Worm (Caenorhabditis elegans) whole organism, mixed stage, embryonic: ENCODE results near the gene clec-189.

Source experiments
- ceh-39 ChIP-seq: fragments of 150-350 bp; optimal IDR thresholded peaks from 2 replicates; lab custom pipeline; 2014; ENCODE audit warnings: missing biosample characterization, missing genetic modification characterization
- lin-13 ChIP-seq: fragments of 150-350 bp; optimal IDR thresholded peaks from 2 replicates; lab custom pipeline; 2014; ENCODE audit warnings: missing biosample characterization, missing genetic modification characterization
- nhr-12 ChIP-seq: fragments of 150-350 bp; optimal IDR thresholded peaks from 2 replicates; lab custom pipeline; 2014; ENCODE audit warnings: missing biosample characterization, missing genetic modification characterization
- nhr-2 ChIP-seq: fragments of 150-350 bp; optimal IDR thresholded peaks from 2 replicates; lab custom pipeline; 2014; ENCODE audit warnings: missing biosample characterization, missing genetic modification characterization
- nhr-237 ChIP-seq: fragments of 150-350 bp; optimal IDR thresholded peaks from 2 replicates; lab custom pipeline; 2014; ENCODE audit warnings: missing biosample characterization, missing genetic modification characterization
- pha-4 ChIP-seq: fragments of 150-350 bp; optimal IDR thresholded peaks from 2 replicates; lab custom pipeline; 2018; ENCODE audit warnings: missing biosample characterization, missing genetic modification reagents, missing genetic modification characterization
- snpc-4 ChIP-seq: fragments of 150-350 bp; optimal IDR thresholded peaks from 2 replicates; lab custom pipeline; 2014; ENCODE audit warnings: missing biosample characterization, missing genetic modification characterization
- unc-62 ChIP-seq: fragments of 150-350 bp; optimal IDR thresholded peaks from 2 replicates; lab custom pipeline; 2014; ENCODE audit warnings: missing biosample characterization, missing genetic modification reagents, missing genetic modification characterization
- ztf-11 ChIP-seq: fragments of 150-350 bp; optimal IDR thresholded peaks from 2 replicates; lab custom pipeline; 2014; ENCODE audit warnings: missing biosample characterization, missing genetic modification characterization

DNA sequence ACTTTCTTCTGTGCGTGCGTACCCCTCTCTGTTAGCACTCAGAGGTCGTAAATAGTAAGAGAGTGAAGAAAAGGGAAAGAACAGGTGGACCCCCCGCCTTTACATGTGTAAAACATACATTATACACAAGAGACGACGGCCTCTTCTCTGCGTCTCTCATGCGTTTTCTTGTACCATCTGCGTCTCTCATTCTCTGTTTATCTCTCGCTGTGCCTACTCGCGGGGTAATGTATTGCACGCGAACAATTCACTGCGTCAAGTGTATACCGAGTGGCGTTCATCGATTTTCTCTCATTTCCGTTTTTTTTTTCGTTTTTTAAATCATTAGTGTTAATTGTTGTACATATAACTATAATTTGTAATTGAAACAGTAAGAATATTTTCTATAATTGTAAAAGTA, 13.4 kb upstream of the clec-189 start:
- TF ChIP-seq nhr-12 (tag; lab: Kevin White, UChicago) (no peak), nhr-237 (tag; lab: Kevin White, UChicago) (no peak), ztf-11 (tag; lab: Kevin White, UChicago) (no peak), ceh-39 (tag; lab: Kevin White, UChicago) (no peak), nhr-2 (tag; lab: Kevin White, UChicago) (no peak), unc-62 (GFP tag; lab: Kevin White, UChicago) (no peak), snpc-4 (no peak), lin-13 (tag; lab: Kevin White, UChicago) (peak; percentile 44), pha-4 (tag; lab: Kevin White, UChicago) (no peak)
